Worm (Caenorhabditis elegans) whole organism, L4 larva: Measurements from ENCODE around the gene C35B1.4.

Experiments
- F10B5.3 ChIP-seq: sonication (generic microtip); optimal IDR thresholded peaks from 2 replicates; lab custom pipeline; 2016; ENCODE audit warnings: mild to moderate bottlenecking, missing genetic modification characterization, missing compliant biosample characterization
- F26F4.8 ChIP-seq: fragments of 200-800 bp; sonication (Bioruptor generic); conservative IDR thresholded peaks from 2 replicates; pipeline ENCODE4 v1.3.6; 2022; ENCODE audit warnings: missing genetic modification characterization, missing compliant biosample characterization
- R02D3.7 ChIP-seq: fragments of 150-350 bp; sonication (generic microtip); optimal IDR thresholded peaks from 3 replicates; lab custom pipeline; 2014; ENCODE audit warnings: missing biosample characterization, missing genetic modification characterization
- T20F7.1 ChIP-seq: fragments of 200-800 bp; sonication (Bioruptor generic); optimal IDR thresholded peaks from 2 replicates; lab custom pipeline; 2018; ENCODE audit warnings: mild to moderate bottlenecking, missing genetic modification characterization, missing compliant biosample characterization
- Y105C5A.15 ChIP-seq: fragments of 200-800 bp; sonication (Bioruptor generic); IDR thresholded peaks from 2 replicates; pipeline ENCODE4 v1.3.6; 2022; ENCODE audit warnings: missing genetic modification characterization, missing compliant biosample characterization
- Y5F2A.4 ChIP-seq: fragments of 200-800 bp; sonication (Bioruptor generic); optimal IDR thresholded peaks from 2 replicates; lab custom pipeline; 2018; ENCODE audit warnings: mild to moderate bottlenecking, missing genetic modification characterization, missing compliant biosample characterization
- Y75B8A.6 ChIP-seq: fragments of 200-800 bp; sonication (Bioruptor generic); IDR thresholded peaks from 2 replicates; pipeline ENCODE4 v1.3.6; 2022; ENCODE audit warnings: missing genetic modification reagents, missing genetic modification characterization, missing compliant biosample characterization
- ZK546.5 ChIP-seq, 2 experiments: sonication (generic microtip); optimal IDR thresholded peaks; 2 replicates each; lab custom pipeline; 2017; ENCODE audit warnings: missing biosample characterization in 2 of 2, missing genetic modification characterization in 2 of 2
- ama-1 ChIP-seq: fragments of 150-350 bp; optimal IDR thresholded peaks from 2 replicates; lab custom pipeline; 2014; ENCODE audit warnings: inconsistent platforms, mixed read lengths
- arid-1 ChIP-seq: fragments of 200-800 bp; sonication (Bioruptor generic); conservative IDR thresholded peaks from 2 replicates; pipeline ENCODE4 v1.3.6; 2022; ENCODE audit warnings: missing genetic modification reagents, missing genetic modification characterization, missing compliant biosample characterization
- attf-4 ChIP-seq: sonication (generic microtip); optimal IDR thresholded peaks from 3 replicates; lab custom pipeline; 2017; ENCODE audit warnings: missing biosample characterization, missing genetic modification characterization
- ceh-28 ChIP-seq: fragments of 150-350 bp; optimal IDR thresholded peaks from 2 replicates; lab custom pipeline; 2014; ENCODE audit warnings: missing biosample characterization, missing genetic modification reagents, missing genetic modification characterization
- ceh-44 ChIP-seq: fragments of 200-800 bp; sonication (Bioruptor generic); IDR thresholded peaks from 2 replicates; pipeline ENCODE4 v1.3.6; 2022; ENCODE audit warnings: missing genetic modification reagents, missing genetic modification characterization, missing compliant biosample characterization
- ceh-62 ChIP-seq: sonication (generic microtip); optimal IDR thresholded peaks from 2 replicates; lab custom pipeline; 2017; ENCODE audit warnings: missing biosample characterization, missing genetic modification characterization
- ctbp-1 ChIP-seq: fragments of 200-800 bp; sonication (Bioruptor generic); IDR thresholded peaks from 2 replicates; pipeline ENCODE4 v1.3.6; 2022; ENCODE audit warnings: missing genetic modification reagents, missing genetic modification characterization, missing compliant biosample characterization
- daf-16 ChIP-seq, 3 experiments: sonication (generic microtip); optimal IDR thresholded peaks; 2 replicates each; lab custom pipeline; 2016 to 2017; ENCODE audit warnings: missing genetic modification characterization in 3 of 3, missing genetic modification reagents in 3 of 3, mild to moderate bottlenecking in 2 of 3, missing compliant biosample characterization in 2 of 3, missing biosample characterization in 1 of 3, moderate library complexity in 1 of 3
- dmd-8 ChIP-seq: fragments of 200-800 bp; sonication (Bioruptor generic); IDR thresholded peaks from 2 replicates; pipeline ENCODE4 v1.3.6; 2022; ENCODE audit warnings: missing genetic modification characterization, missing compliant biosample characterization
- dmd-9 ChIP-seq: fragments of 200-800 bp; sonication (Bioruptor generic); IDR thresholded peaks from 2 replicates; pipeline ENCODE4 v1.3.6; 2022; ENCODE audit warnings: missing genetic modification reagents, missing genetic modification characterization, missing compliant biosample characterization
- dpl-1 ChIP-seq: fragments of 150-350 bp; optimal IDR thresholded peaks from 2 replicates; lab custom pipeline; 2014; ENCODE audit warnings: missing biosample characterization, missing genetic modification reagents, missing genetic modification characterization
- duxl-1 ChIP-seq: sonication (generic microtip); optimal IDR thresholded peaks from 2 replicates; lab custom pipeline; 2016; ENCODE audit warnings: mild to moderate bottlenecking, missing genetic modification characterization, moderate library complexity, missing compliant biosample characterization; ENCODE audit not compliant: poor library complexity
- egl-27 ChIP-seq: sonication (generic microtip); optimal IDR thresholded peaks from 3 replicates; lab custom pipeline; 2017; ENCODE audit warnings: missing biosample characterization, missing genetic modification reagents, missing genetic modification characterization
- hmg-1.1 ChIP-seq: fragments of 200-800 bp; sonication (Bioruptor generic); IDR thresholded peaks from 2 replicates; pipeline ENCODE4 v1.3.6; 2022; ENCODE audit warnings: missing genetic modification reagents, missing genetic modification characterization, missing compliant biosample characterization
- jun-1 ChIP-seq: fragments of 150-350 bp; optimal IDR thresholded peaks from 2 replicates; lab custom pipeline; 2014; ENCODE audit warnings: missing biosample characterization, missing genetic modification reagents, missing genetic modification characterization
- lin-1 ChIP-seq: fragments of 200-800 bp; sonication (Bioruptor generic); IDR thresholded peaks from 2 replicates; pipeline ENCODE4 v1.3.6; 2022; ENCODE audit warnings: missing genetic modification reagents, missing genetic modification characterization, missing compliant biosample characterization
- lin-29 ChIP-seq: fragments of 200-800 bp; sonication (Bioruptor generic); IDR thresholded peaks from 2 replicates; pipeline ENCODE4 v1.3.6; 2022; ENCODE audit warnings: missing genetic modification reagents, missing genetic modification characterization, missing compliant biosample characterization
- lin-38 ChIP-seq: fragments of 200-800 bp; sonication (Bioruptor generic); IDR thresholded peaks from 2 replicates; pipeline ENCODE4 v1.3.6; 2022; ENCODE audit warnings: missing genetic modification reagents, missing genetic modification characterization, missing compliant biosample characterization
- lin-39 ChIP-seq: fragments of 150-350 bp; optimal IDR thresholded peaks from 2 replicates; lab custom pipeline; 2014; ENCODE audit warnings: missing biosample characterization, missing genetic modification reagents, missing genetic modification characterization
- lsy-2 ChIP-seq, 2 experiments: fragments of 150-350 bp in 1 of 2; sonication (generic microtip) in 1 of 2; optimal IDR thresholded peaks; 2 replicates each; lab custom pipeline; 2014 to 2017; ENCODE audit warnings: missing biosample characterization in 2 of 2, missing genetic modification characterization in 2 of 2
- mdl-1 ChIP-seq, 2 experiments: fragments of 150-350 bp in 1 of 2; sonication (generic microtip) in 1 of 2; optimal IDR thresholded peaks; 2 replicates each; lab custom pipeline; 2014 to 2017; ENCODE audit warnings: missing biosample characterization in 2 of 2, missing genetic modification characterization in 2 of 2
- mep-1 ChIP-seq: fragments of 150-350 bp; sonication (generic microtip); optimal IDR thresholded peaks from 3 replicates; lab custom pipeline; 2014; ENCODE audit warnings: missing biosample characterization, missing genetic modification characterization
- mes-2 ChIP-seq: sonication (generic microtip); optimal IDR thresholded peaks from 2 replicates; lab custom pipeline; 2016; ENCODE audit warnings: missing genotype, mild to moderate bottlenecking, missing genetic modification characterization, missing compliant biosample characterization; ENCODE audit not compliant: poor library complexity, severe bottlenecking
- nhr-11 ChIP-seq: fragments of 150-350 bp; optimal IDR thresholded peaks from 2 replicates; lab custom pipeline; 2014; ENCODE audit warnings: missing biosample characterization, missing genetic modification characterization
- nhr-111 ChIP-seq: fragments of 200-800 bp; sonication (Bioruptor generic); optimal IDR thresholded peaks from 2 replicates; lab custom pipeline; 2018; ENCODE audit warnings: mild to moderate bottlenecking, missing genetic modification characterization, missing compliant biosample characterization
- nhr-28 ChIP-seq: fragments of 150-350 bp; optimal IDR thresholded peaks from 2 replicates; lab custom pipeline; 2014; ENCODE audit warnings: missing biosample characterization, missing genetic modification characterization
- nhr-6 ChIP-seq: fragments of 150-350 bp; optimal IDR thresholded peaks from 2 replicates; lab custom pipeline; 2014; ENCODE audit warnings: missing biosample characterization, missing genetic modification characterization
- set-16 ChIP-seq: fragments of 200-800 bp; sonication (Bioruptor generic); IDR thresholded peaks from 2 replicates; pipeline ENCODE4 v1.3.6; 2022; ENCODE audit warnings: missing genetic modification reagents, missing genetic modification characterization, missing compliant biosample characterization
- skn-1 ChIP-seq: fragments of 150-350 bp; optimal IDR thresholded peaks from 2 replicates; lab custom pipeline; 2014; ENCODE audit warnings: missing biosample characterization, missing genetic modification characterization
- snpc-1.2 ChIP-seq: fragments of 200-800 bp; sonication (Bioruptor generic); IDR thresholded peaks from 2 replicates; pipeline ENCODE4 v1.3.6; 2022; ENCODE audit warnings: missing genetic modification reagents, missing genetic modification characterization, missing compliant biosample characterization
- snpc-4 ChIP-seq: fragments of 150-350 bp; optimal IDR thresholded peaks from 2 replicates; lab custom pipeline; 2014; ENCODE audit warnings: missing biosample characterization, missing genetic modification characterization
- spr-3 ChIP-seq: fragments of 200-800 bp; sonication (Bioruptor generic); optimal IDR thresholded peaks from 2 replicates; lab custom pipeline; 2018; ENCODE audit warnings: mild to moderate bottlenecking, missing genetic modification characterization, missing compliant biosample characterization
- unc-130 ChIP-seq: sonication (generic microtip); optimal IDR thresholded peaks from 2 replicates; lab custom pipeline; 2016; ENCODE audit warnings: missing genetic modification reagents, missing genetic modification characterization, missing compliant biosample characterization
- unc-62 ChIP-seq, 3 experiments: fragments of 150-350 bp in 1 of 3; sonication (generic microtip); optimal IDR thresholded peaks in 2 of 3; peaks in 1 of 3; 1 replicate in 1 of 3; 2 replicates in 2 of 3; lab custom pipeline; 2014 to 2017; ENCODE audit warnings: missing biosample characterization in 3 of 3, missing genetic modification characterization in 3 of 3, missing genetic modification reagents in 3 of 3, missing genotype in 1 of 3
- vab-7 ChIP-seq: fragments of 200-800 bp; sonication (Bioruptor generic); IDR thresholded peaks from 2 replicates; pipeline ENCODE4 v1.3.6; 2022; ENCODE audit warnings: missing genetic modification reagents, missing genetic modification characterization, missing compliant biosample characterization
- zip-11 ChIP-seq: fragments of 200-800 bp; sonication (Bioruptor generic); IDR thresholded peaks from 2 replicates; pipeline ENCODE4 v1.3.6; 2022; ENCODE audit warnings: missing genetic modification characterization, missing compliant biosample characterization
- ztf-11 ChIP-seq: fragments of 150-350 bp; optimal IDR thresholded peaks from 2 replicates; lab custom pipeline; 2014; ENCODE audit warnings: missing biosample characterization, missing genetic modification characterization
- ztf-7 ChIP-seq: fragments of 150-350 bp; optimal IDR thresholded peaks from 2 replicates; lab custom pipeline; 2014; ENCODE audit warnings: missing biosample characterization, missing genetic modification characterization

C35B1.4 gene

DNA sequence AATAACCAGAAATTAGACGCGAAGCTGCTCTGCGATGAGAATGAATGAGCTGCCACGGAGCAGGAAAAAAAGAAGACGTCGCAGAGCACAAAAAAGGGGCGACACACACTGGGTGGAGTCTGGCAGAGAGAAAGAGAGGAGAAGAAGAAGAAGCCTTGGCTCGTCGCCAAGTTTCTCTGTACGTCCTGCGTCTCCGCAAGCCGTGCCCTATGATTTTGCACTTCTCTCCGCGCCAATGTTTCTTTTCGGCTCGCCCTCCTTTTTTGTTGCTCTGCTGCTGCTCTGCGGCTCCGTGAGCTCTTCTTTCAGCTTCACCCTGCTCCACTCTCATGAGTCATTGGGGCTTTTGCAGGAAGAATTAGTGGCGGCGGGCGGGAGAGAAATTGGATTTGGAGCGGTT, 44.7 kb upstream of the C35B1.4 start, which contains the start of gene hlh-30 (continued):
- TF ChIP-seq attf-4 (no peak), mep-1 (tag; lab: Kevin White, UChicago) (peak; percentile 67), lin-29 (no peak), zip-11 (GFP tag; lab: Robert Waterston, UW) (no peak), nhr-28 (tag; lab: Kevin White, UChicago) (peak; percentile 9), unc-62 (GFP tag; optimal IDR thresholded peaks at IDR 0.05 in 1 of 2; lab: Kevin White, UChicago) (no peak), unc-62 (tag; optimal IDR thresholded peaks at IDR 0.05; lab: Kevin White, UChicago) (no peak), skn-1 (tag; lab: Kevin White, UChicago) (no peak), snpc-1.2 (no peak), ztf-7 (no peak), R02D3.7 (tag; lab: Kevin White, UChicago) (no peak), ceh-62 (tag; lab: Kevin White, UChicago) (no peak), lin-39 (no peak), T20F7.1 (no peak), nhr-11 (tag; lab: Kevin White, UChicago) (peak; percentile 35), ceh-28 (tag; lab: Kevin White, UChicago) (no peak), ZK546.5 (tag; optimal IDR thresholded peaks at IDR 0.05; lab: Kevin White, UChicago) (no peak), hmg-1.1 (GFP tag; lab: Robert Waterston, UW) (peak; percentile 87), lsy-2 (tag; optimal IDR thresholded peaks at IDR 0.05; lab: Kevin White, UChicago) (peak in 1 of 2 experiments; percentile 71), unc-130 (GFP tag; lab: Kevin White, UChicago) (no peak), lin-1 (GFP tag; lab: Robert Waterston, UW) (no peak), mes-2 (tag; lab: Kevin White, UChicago) (peak; percentile 11), Y5F2A.4 (GFP tag; lab: Kevin White, UChicago) (no peak), ctbp-1 (GFP tag; lab: Robert Waterston, UW) (peak; percentile 76), dmd-9 (no peak), spr-3 (no peak), snpc-4 (tag; lab: Kevin White, UChicago) (no peak), jun-1 (tag; lab: Kevin White, UChicago) (no peak)

DNA sequence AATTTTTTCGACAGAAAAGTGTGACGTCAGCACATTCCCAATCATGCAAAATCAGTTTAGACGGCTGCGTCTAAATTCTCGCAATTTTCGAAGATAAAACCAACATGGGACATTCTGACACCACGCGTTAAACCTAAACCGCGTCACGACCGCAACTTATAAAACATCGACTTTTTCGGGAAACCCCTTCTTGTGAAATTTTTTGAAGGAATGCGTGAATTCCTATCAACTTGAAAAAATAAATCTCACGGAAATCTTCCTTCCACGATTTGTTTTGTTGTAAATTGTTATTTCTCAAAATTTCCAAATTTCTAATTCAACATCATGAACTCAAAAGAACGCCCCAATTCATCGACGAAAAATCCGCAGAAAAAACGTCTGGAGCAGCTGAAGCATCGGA, 39.6 kb upstream of the C35B1.4 start, which contains the start of gene F35F11.2:
Gene F35F11.2 (plus strand): TSS at position 301 of the 400 bp plus-strand sequence.
- TF ChIP-seq snpc-1.2 = no peak
- TF ChIP-seq ztf-11 (tag; lab: Kevin White, UChicago) = no peak
- no peak for TF ChIP-seq Y105C5A.15 (GFP tag; lab: Robert Waterston, UW)
- no peak for TF ChIP-seq vab-7 (GFP tag; lab: Robert Waterston, UW)
- no peak for TF ChIP-seq duxl-1 (tag; lab: Kevin White, UChicago)
- no peak for TF ChIP-seq nhr-111 (GFP tag; lab: Kevin White, UChicago)
- TF ChIP-seq, all 104 proteins: peak for 0

DNA sequence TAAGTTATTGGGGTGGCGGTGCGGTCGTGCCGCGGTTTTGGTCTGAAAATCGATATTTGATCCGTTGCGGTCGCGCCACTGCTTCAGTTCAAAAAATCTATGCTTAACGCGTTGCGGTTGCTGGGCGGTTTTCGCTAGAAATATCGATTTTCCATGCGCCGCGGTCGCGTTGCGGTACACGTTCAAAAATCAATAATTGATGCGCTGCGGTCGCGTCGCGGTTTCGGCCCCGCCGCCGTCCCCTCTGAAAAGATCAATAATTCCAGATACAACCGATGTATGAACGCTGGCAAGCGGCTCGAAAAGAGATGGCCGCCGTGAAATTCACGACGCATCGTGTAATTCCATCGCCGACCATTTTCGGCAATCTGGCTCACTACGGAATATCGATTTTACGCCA, 38.6 kb upstream of the C35B1.4 start:
- TF ChIP-seq ceh-28 (tag; lab: Kevin White, UChicago) = peak; percentile 61
- no peak for TF ChIP-seq ama-1 (lab: Kevin White, UChicago)
- TF ChIP-seq set-16 = peak; percentile 23; the same call in 1 of the 2 replicates
- TF ChIP-seq daf-16 (GFP tag; optimal IDR thresholded peaks at IDR 0.05; lab: Kevin White, UChicago) = no peak
- no peak for TF ChIP-seq daf-16 (tag; optimal IDR thresholded peaks at IDR 0.05; lab: Kevin White, UChicago)

DNA sequence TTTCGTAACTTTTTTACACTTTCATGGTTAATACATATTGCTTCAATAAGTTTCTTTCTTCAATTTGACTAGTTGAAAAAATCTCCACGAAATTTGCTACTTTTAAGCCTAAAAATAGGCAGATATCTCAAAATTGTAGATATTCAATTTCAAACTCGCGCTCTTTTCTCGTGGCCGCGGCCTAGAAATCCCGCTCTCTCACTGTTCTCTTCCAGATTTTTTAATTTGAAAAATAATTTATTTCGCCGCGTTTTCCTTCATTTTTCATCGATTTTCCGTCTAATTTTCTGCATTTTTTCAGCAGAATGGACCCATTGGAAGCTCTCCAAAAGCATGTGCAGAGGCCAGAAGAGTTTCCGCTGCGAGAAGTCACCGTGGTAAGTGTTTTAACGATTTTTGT, 37.3 kb upstream of the C35B1.4 start, which contains the start of gene cdc-73:
Gene cdc-73 (plus strand): TSS at position 302 of the 400 bp plus-strand sequence.
- TF ChIP-seq mes-2 (tag; lab: Kevin White, UChicago) (peak; percentile 96), vab-7 (GFP tag; lab: Robert Waterston, UW) (no peak), duxl-1 (tag; lab: Kevin White, UChicago) (peak; percentile 21), dmd-8 (GFP tag; lab: Robert Waterston, UW) (no peak), lin-38 (GFP tag; lab: Robert Waterston, UW) (peak; percentile 45), nhr-6 (peak; percentile 5), F26F4.8 (GFP tag; lab: Robert Waterston, UW) (no peak), mep-1 (tag; lab: Kevin White, UChicago) (no peak), Y75B8A.6 (GFP tag; lab: Robert Waterston, UW) (no peak), arid-1 (GFP tag; lab: Robert Waterston, UW) (no peak), mdl-1 (tag; optimal IDR thresholded peaks at IDR 0.05; lab: Kevin White, UChicago) (no peak), dpl-1 (GFP tag; lab: Kevin White, UChicago) (peak; percentile 91), egl-27 (tag; lab: Kevin White, UChicago) (no peak), unc-130 (GFP tag; lab: Kevin White, UChicago) (peak; percentile 79), hmg-1.1 (GFP tag; lab: Robert Waterston, UW) (0 out of 2 replicates have a peak, but pooled peaks have one; percentile 21), ceh-44 (GFP tag; lab: Robert Waterston, UW) (no peak), F10B5.3 (tag; lab: Kevin White, UChicago) (no peak)
